Worm (Caenorhabditis elegans): ENCODE results near the gene F16G10.7.

DNA sequence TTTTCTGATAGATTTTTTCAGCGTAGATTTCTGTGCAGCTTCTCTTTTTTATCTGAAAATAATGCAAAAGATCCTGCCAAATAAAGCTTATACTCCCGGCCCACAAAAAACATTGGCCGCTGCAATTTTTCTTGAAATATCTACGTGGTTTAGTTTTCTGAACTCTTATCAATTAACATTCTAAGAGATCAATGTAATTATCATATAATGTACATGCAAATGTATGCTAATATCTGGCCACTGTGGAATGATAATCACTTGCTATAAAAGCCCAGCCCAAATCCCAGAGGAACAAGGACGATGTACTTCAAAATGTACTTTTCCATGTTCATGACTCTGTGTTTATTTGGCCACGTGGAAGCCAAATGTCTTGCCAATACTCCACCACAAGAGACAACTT is 25.6 kb downstream of the F16G10.7 start, which contains the start of gene F43C11.2:
- TF ChIP-seq mab-5 (tag; optimal IDR thresholded peaks at IDR 0.05) (no peak), nhr-12 (tag; optimal IDR thresholded peaks at IDR 0.05) (no peak), nhr-76 (tag; optimal IDR thresholded peaks at IDR 0.05) (no peak), pha-4 (tag; optimal IDR thresholded peaks at IDR 0.05) (no peak)

Data from whole organism, mixed stage, embryonic.